Worm (Caenorhabditis elegans): ENCODE results near the gene F21H7.5.

The F21H7.5 gene

ce11 chrV:16237223-16237622 is at the start of gene F21H7.5:
Gene F21H7.5, plus strand, starts transcription at chrV:16237523.
- TF ChIP-seq dve-1 (tag; optimal IDR thresholded peaks at IDR 0.05; ENCODE audit: insufficient read depth): no peak
- TF ChIP-seq aly-2 (tag; optimal IDR thresholded peaks at IDR 0.05): no peak

DNA sequence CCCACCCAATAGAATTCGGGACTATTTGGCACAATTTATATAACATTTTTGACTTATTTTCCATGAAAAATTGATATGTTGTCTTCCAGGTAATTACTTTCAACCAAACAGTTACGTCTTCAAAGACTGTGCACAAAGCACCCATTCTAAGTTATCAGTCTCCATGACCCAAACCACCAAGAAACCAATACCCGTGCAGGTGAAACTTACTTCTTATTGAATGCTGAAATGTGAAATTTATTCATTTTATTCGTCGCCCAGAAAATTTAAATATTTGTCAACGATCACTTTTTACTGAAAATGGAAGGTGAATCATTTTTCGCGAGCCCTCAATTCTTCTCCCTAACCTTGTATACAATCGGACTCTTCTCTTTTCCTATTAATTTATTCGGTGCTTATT is 46.8 kb upstream of the F21H7.5 start, which contains the start of gene srh-281:
Gene srh-281, plus strand, starts transcription at position 301 of the 400 bp plus-strand sequence.
- TF ChIP-seq mes-2 (tag; optimal IDR thresholded peaks at IDR 0.05; ENCODE audit: poor library complexity, severe bottlenecking): no peak
- no peak for TF ChIP-seq spr-3 (GFP tag; optimal IDR thresholded peaks at IDR 0.05)
- no peak for TF ChIP-seq dpl-1 (GFP tag; optimal IDR thresholded peaks at IDR 0.05)
- no peak for TF ChIP-seq lin-29 (GFP tag; IDR thresholded peaks at IDR 0.05)
- no peak for TF ChIP-seq saeg-2 (GFP tag; IDR thresholded peaks at IDR 0.05)
- TF ChIP-seq tra-1 (GFP tag; IDR thresholded peaks at IDR 0.05): no peak
- no peak for TF ChIP-seq mxl-3 (GFP tag; optimal IDR thresholded peaks at IDR 0.05)
- TF ChIP-seq zfp-3 (GFP tag; conservative IDR thresholded peaks at IDR 0.05): no peak
- no peak for TF ChIP-seq mdl-1 (tag; optimal IDR thresholded peaks at IDR 0.05)

- TF ChIP-seq dpl-1 (GFP tag; optimal IDR thresholded peaks at IDR 0.05) (no peak), F10B5.3 (tag; optimal IDR thresholded peaks at IDR 0.05) (no peak), unc-62 (GFP tag; optimal IDR thresholded peaks at IDR 0.05 in 1 of 2) (peak in 1 of 2 experiments; percentile 26), unc-62 (tag; optimal IDR thresholded peaks at IDR 0.05) (no peak), nhr-111 (GFP tag; optimal IDR thresholded peaks at IDR 0.05) (no peak), F49E8.2 (tag; optimal IDR thresholded peaks at IDR 0.05; ENCODE audit: borderline replicate concordance) (no peak)
Measured at ce11 chrV:16192114-16192513, 45.2 kb upstream of the F21H7.5 start, which contains the start of gene srh-279. Gene srh-279, plus strand, starts transcription at chrV:16192414.

DNA sequence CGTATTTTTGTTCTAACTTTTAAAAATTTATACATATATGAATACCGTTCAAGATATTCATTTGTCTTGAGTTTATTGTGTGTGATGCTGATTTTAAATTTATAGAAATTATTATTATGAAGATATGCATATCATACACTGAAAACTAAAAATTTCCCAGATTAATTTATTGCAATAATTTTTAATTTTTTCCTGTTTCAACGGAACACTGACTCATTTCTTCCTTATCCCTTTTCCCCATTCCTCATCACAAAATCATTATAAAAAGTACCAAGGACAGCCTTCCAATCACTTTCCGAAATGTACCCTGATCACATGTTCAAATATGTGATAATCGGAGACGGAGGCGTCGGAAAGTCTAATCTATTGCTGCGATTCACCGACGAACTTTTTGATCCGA is 42.7 kb upstream of the F21H7.5 start, which contains the start of gene rabr-4:
Gene rabr-4, plus strand, starts transcription at position 301 of the 400 bp plus-strand sequence.
- no peak for TF ChIP-seq lim-7 (GFP tag; IDR thresholded peaks at IDR 0.05)
- no peak for TF ChIP-seq Y75B8A.6 (GFP tag; IDR thresholded peaks at IDR 0.05)
- TF ChIP-seq aly-2 (tag; optimal IDR thresholded peaks at IDR 0.05): no peak
- no peak for TF ChIP-seq nhr-111 (GFP tag; optimal IDR thresholded peaks at IDR 0.05)
- TF ChIP-seq R02D3.7 (tag; optimal IDR thresholded peaks at IDR 0.05): no peak
- TF ChIP-seq duxl-1 (tag; optimal IDR thresholded peaks at IDR 0.05; ENCODE audit: poor library complexity): no peak
- TF ChIP-seq jun-1 (tag; optimal IDR thresholded peaks at IDR 0.05): no peak
- TF ChIP-seq hif-1 (tag; optimal IDR thresholded peaks at IDR 0.05): no peak

DNA sequence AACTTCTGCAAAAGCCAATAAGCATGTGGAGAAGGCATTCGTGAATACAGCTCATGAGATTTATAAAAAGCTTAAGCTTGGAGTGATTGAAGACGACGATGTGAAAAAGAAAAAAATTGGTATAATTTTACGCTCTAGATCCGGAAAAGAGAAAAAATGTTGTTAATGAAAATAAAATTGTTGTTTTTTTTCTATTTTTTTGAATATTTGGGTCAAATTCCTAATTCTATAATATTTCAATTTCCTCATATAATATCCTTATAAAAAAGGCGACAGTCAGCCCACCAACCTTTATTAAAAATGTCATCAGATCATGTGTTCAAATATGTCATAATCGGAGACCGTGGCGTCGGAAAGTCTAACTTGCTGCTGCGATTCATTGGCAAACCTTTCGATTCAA is 41.9 kb upstream of the F21H7.5 start, which contains the start of gene rabr-3:
Gene rabr-3, plus strand, starts transcription at position 301 of the 400 bp plus-strand sequence.
- no peak for TF ChIP-seq lim-7 (GFP tag; IDR thresholded peaks at IDR 0.05)
- no peak for TF ChIP-seq T20F7.1 (GFP tag; optimal IDR thresholded peaks at IDR 0.05)
- TF ChIP-seq tag-97 (GFP tag; IDR thresholded peaks at IDR 0.05): no peak
- no peak for TF ChIP-seq dmd-9 (GFP tag; IDR thresholded peaks at IDR 0.05)
- TF ChIP-seq ceh-62 (tag; optimal IDR thresholded peaks at IDR 0.05): no peak
- no peak for TF ChIP-seq zip-11 (GFP tag; IDR thresholded peaks at IDR 0.05)
- no peak for TF ChIP-seq nhr-11 (tag; optimal IDR thresholded peaks at IDR 0.05)
- TF ChIP-seq aha-1 (tag): no peak
- no peak for TF ChIP-seq lir-3 (tag; optimal IDR thresholded peaks at IDR 0.05)
- TF ChIP-seq nhr-77 (tag; optimal IDR thresholded peaks at IDR 0.05): no peak
- TF ChIP-seq lin-1 (GFP tag; IDR thresholded peaks at IDR 0.05): no peak
- no peak for TF ChIP-seq T26A8.4 (GFP tag; IDR thresholded peaks at IDR 0.05)
- no peak for TF ChIP-seq spr-3 (GFP tag; optimal IDR thresholded peaks at IDR 0.05)
- TF ChIP-seq unc-39 (tag; optimal IDR thresholded peaks at IDR 0.05): no peak
- no peak for TF ChIP-seq mep-1 (tag; optimal IDR thresholded peaks at IDR 0.05)
- no peak for TF ChIP-seq unc-130 (GFP tag; optimal IDR thresholded peaks at IDR 0.05)
- TF ChIP-seq gei-8 (GFP tag; optimal IDR thresholded peaks at IDR 0.05): no peak
